Fruit fly (Drosophila melanogaster): ENCODE measurements around the gene Mettl3.
A peak's percentile ranks its signal among the peaks of the same experiment; 100 is the strongest.

Mettl3 gene

DNA sequence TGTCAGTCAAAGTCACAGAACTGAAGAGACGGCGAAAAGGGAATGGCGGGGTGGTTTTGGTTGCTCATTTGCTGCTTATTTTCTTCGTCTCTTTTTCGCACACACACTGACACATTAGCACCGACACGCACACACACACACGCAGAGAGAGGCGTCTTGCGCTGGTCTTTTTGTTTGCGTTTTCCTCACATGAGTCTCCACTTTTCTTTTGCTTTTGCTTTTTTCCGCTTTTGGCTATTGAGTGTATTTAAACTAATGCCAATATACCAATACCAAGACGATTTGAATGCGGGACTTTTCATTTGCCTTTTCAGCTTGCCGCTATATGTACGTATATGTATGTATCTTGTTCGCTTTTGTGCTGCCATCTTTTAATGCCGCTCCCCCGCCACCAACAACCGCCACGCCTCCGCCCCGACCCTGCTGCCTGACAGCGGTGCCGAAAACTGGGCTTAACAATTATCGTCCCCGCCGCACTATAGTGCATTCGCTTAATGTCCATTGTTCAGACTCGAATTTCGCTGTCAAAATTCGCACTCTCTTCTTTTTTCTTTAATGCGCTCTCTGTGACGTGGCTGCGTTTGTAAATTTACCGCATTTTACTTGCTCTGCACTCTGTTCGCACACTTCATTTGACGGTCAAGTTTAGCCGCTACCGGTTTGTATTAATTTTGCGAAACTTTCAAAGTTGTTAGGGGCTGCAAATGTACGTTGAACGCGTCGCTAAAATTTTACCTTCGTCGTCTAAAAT lies 15.4 kb downstream of the Mettl3 start, which contains the start of gene CG5986:
Gene CG5986 (plus strand): TSS at position 565 of the 751 bp plus-strand sequence.
- no peak for TF ChIP-seq ovo (GFP tag; optimal IDR thresholded peaks at IDR 0.05)
- TF ChIP-seq kay (GFP tag; ENCODE audit: borderline replicate concordance): peak; percentile 71
- TF ChIP-seq CG5204 (GFP tag; optimal IDR thresholded peaks at IDR 0.05): no peak
- TF ChIP-seq CG1620 (GFP tag; optimal IDR thresholded peaks at IDR 0.05): no peak
- TF ChIP-seq CG7045 (GFP tag; optimal IDR thresholded peaks at IDR 0.05): no peak
- TF ChIP-seq CG33017 (tag; optimal IDR thresholded peaks at IDR 0.05): peak; percentile 61
- peak; percentile 61 for TF ChIP-seq Mnt (GFP tag; optimal IDR thresholded peaks at IDR 0.05)
- peak; percentile 77 for TF ChIP-seq CG12768 (GFP tag; optimal IDR thresholded peaks at IDR 0.05)
- peak; percentile 45 for TF ChIP-seq CG11617 (GFP tag; optimal IDR thresholded peaks at IDR 0.05)
- TF ChIP-seq toe (GFP tag; optimal IDR thresholded peaks at IDR 0.05): no peak
- peak; percentile 82 for TF ChIP-seq pad (GFP tag; optimal IDR thresholded peaks at IDR 0.05)
- TF ChIP-seq cnc (optimal IDR thresholded peaks at IDR 0.05): no peak
- TF ChIP-seq Clk (GFP tag; optimal IDR thresholded peaks at IDR 0.05): no peak
- TF ChIP-seq CG7101 (tag; optimal IDR thresholded peaks at IDR 0.05): no peak
- no peak for TF ChIP-seq CG14711 (tag; optimal IDR thresholded peaks at IDR 0.05)
- peak; percentile 82 for TF ChIP-seq cic (GFP tag; optimal IDR thresholded peaks at IDR 0.05)
- TF ChIP-seq Hr96 (GFP tag; optimal IDR thresholded peaks at IDR 0.05): no peak
- TF ChIP-seq tj (GFP tag; optimal IDR thresholded peaks at IDR 0.05): no peak
- TF ChIP-seq Crg-1 (GFP tag; optimal IDR thresholded peaks at IDR 0.05): no peak
- no peak for TF ChIP-seq bab1 (GFP tag; optimal IDR thresholded peaks at IDR 0.05)

dm6 chr3R:24047998-24048511 lies 16.1 kb downstream of the Mettl3 start, which contains the start of gene Rox8:
TSS of gene Rox8 (minus strand) at chr3R:24048265.
- TF ChIP-seq CG33017 (tag; optimal IDR thresholded peaks at IDR 0.05) (peak; percentile 39), kay (GFP tag; ENCODE audit: borderline replicate concordance) (no peak), CG1620 (GFP tag; optimal IDR thresholded peaks at IDR 0.05) (peak; percentile 21), Hr96 (GFP tag; optimal IDR thresholded peaks at IDR 0.05) (no peak), toe (GFP tag; optimal IDR thresholded peaks at IDR 0.05) (no peak), Mnt (GFP tag; optimal IDR thresholded peaks at IDR 0.05) (peak; percentile 80), CG7101 (tag; optimal IDR thresholded peaks at IDR 0.05) (peak; percentile 60), bab1 (GFP tag; optimal IDR thresholded peaks at IDR 0.05) (peak; percentile 44), pad (GFP tag; optimal IDR thresholded peaks at IDR 0.05) (no peak), CG14711 (tag; optimal IDR thresholded peaks at IDR 0.05) (peak; percentile 100), CG11617 (GFP tag; optimal IDR thresholded peaks at IDR 0.05) (peak; percentile 44), cic (GFP tag; optimal IDR thresholded peaks at IDR 0.05) (peak; percentile 34), CG7045 (GFP tag; optimal IDR thresholded peaks at IDR 0.05) (peak; percentile 59), tj (GFP tag; optimal IDR thresholded peaks at IDR 0.05) (peak; percentile 93), CG12768 (GFP tag; optimal IDR thresholded peaks at IDR 0.05) (peak; percentile 6), ovo (GFP tag; optimal IDR thresholded peaks at IDR 0.05) (no peak)

dm6 chr3R:24050690-24051440 lies 18.9 kb downstream of the Mettl3 start, which contains the start of the genes Atg6 and Pisd:
TSS of gene Atg6 (minus strand) at chr3R:24050782.
TSS of gene Pisd (plus strand) at chr3R:24050783.
- TF ChIP-seq CG1620 (GFP tag; optimal IDR thresholded peaks at IDR 0.05) (peak; percentile 1), cnc (optimal IDR thresholded peaks at IDR 0.05) (no peak), CG12768 (GFP tag; optimal IDR thresholded peaks at IDR 0.05) (peak; percentile 35), CG7045 (GFP tag; optimal IDR thresholded peaks at IDR 0.05) (peak; percentile 18), CG33017 (tag; optimal IDR thresholded peaks at IDR 0.05) (no peak), ovo (GFP tag; optimal IDR thresholded peaks at IDR 0.05) (peak; percentile 24), Hr96 (GFP tag; optimal IDR thresholded peaks at IDR 0.05) (peak; percentile 57), CG14711 (tag; optimal IDR thresholded peaks at IDR 0.05) (peak; percentile 90), Mnt (GFP tag; optimal IDR thresholded peaks at IDR 0.05) (peak; percentile 62), CG7101 (tag; optimal IDR thresholded peaks at IDR 0.05) (peak; percentile 8), Clk (GFP tag; optimal IDR thresholded peaks at IDR 0.05) (no peak), Crg-1 (GFP tag; optimal IDR thresholded peaks at IDR 0.05) (peak; percentile 24), kay (GFP tag; ENCODE audit: borderline replicate concordance) (no peak), bab1 (GFP tag; optimal IDR thresholded peaks at IDR 0.05) (peak; percentile 63), pad (GFP tag; optimal IDR thresholded peaks at IDR 0.05) (peak; percentile 41), CG11617 (GFP tag; optimal IDR thresholded peaks at IDR 0.05) (peak; percentile 53), toe (GFP tag; optimal IDR thresholded peaks at IDR 0.05) (no peak), cic (GFP tag; optimal IDR thresholded peaks at IDR 0.05) (peak; percentile 61), CG5204 (GFP tag; optimal IDR thresholded peaks at IDR 0.05) (no peak), tj (GFP tag; optimal IDR thresholded peaks at IDR 0.05) (peak; percentile 34)

dm6 chr3R:24051459-24052165 lies 19.7 kb downstream of the Mettl3 start:
- TF ChIP-seq ovo (GFP tag; optimal IDR thresholded peaks at IDR 0.05): no peak
- no peak for TF ChIP-seq CG7101 (tag; optimal IDR thresholded peaks at IDR 0.05)
- no peak for TF ChIP-seq kay (GFP tag; ENCODE audit: borderline replicate concordance)
- peak; percentile 48 for TF ChIP-seq cic (GFP tag; optimal IDR thresholded peaks at IDR 0.05)
- TF ChIP-seq Clk (GFP tag; optimal IDR thresholded peaks at IDR 0.05): no peak
- TF ChIP-seq CG1620 (GFP tag; optimal IDR thresholded peaks at IDR 0.05): no peak
- no peak for TF ChIP-seq pad (GFP tag; optimal IDR thresholded peaks at IDR 0.05)
- TF ChIP-seq tj (GFP tag; optimal IDR thresholded peaks at IDR 0.05): peak; percentile 19
- peak; percentile 71 for TF ChIP-seq bab1 (GFP tag; optimal IDR thresholded peaks at IDR 0.05)
- TF ChIP-seq Crg-1 (GFP tag; optimal IDR thresholded peaks at IDR 0.05): no peak
- no peak for TF ChIP-seq cnc (optimal IDR thresholded peaks at IDR 0.05)
- peak; percentile 13 for TF ChIP-seq Hr96 (GFP tag; optimal IDR thresholded peaks at IDR 0.05)
- no peak for TF ChIP-seq CG11617 (GFP tag; optimal IDR thresholded peaks at IDR 0.05)
- TF ChIP-seq CG5204 (GFP tag; optimal IDR thresholded peaks at IDR 0.05): no peak
- TF ChIP-seq toe (GFP tag; optimal IDR thresholded peaks at IDR 0.05): no peak
- TF ChIP-seq Mnt (GFP tag; optimal IDR thresholded peaks at IDR 0.05): peak; percentile 80
- TF ChIP-seq CG33017 (tag; optimal IDR thresholded peaks at IDR 0.05): peak; percentile 23
- peak; percentile 20 for TF ChIP-seq CG12768 (GFP tag; optimal IDR thresholded peaks at IDR 0.05)
- TF ChIP-seq CG7045 (GFP tag; optimal IDR thresholded peaks at IDR 0.05): no peak
- TF ChIP-seq CG14711 (tag; optimal IDR thresholded peaks at IDR 0.05): no peak
